Fruit fly (Drosophila melanogaster): ENCODE data around the gene Ndc80.
A peak's percentile ranks its signal among the peaks of the same experiment; 100 is the strongest.

The Ndc80 gene

DNA sequence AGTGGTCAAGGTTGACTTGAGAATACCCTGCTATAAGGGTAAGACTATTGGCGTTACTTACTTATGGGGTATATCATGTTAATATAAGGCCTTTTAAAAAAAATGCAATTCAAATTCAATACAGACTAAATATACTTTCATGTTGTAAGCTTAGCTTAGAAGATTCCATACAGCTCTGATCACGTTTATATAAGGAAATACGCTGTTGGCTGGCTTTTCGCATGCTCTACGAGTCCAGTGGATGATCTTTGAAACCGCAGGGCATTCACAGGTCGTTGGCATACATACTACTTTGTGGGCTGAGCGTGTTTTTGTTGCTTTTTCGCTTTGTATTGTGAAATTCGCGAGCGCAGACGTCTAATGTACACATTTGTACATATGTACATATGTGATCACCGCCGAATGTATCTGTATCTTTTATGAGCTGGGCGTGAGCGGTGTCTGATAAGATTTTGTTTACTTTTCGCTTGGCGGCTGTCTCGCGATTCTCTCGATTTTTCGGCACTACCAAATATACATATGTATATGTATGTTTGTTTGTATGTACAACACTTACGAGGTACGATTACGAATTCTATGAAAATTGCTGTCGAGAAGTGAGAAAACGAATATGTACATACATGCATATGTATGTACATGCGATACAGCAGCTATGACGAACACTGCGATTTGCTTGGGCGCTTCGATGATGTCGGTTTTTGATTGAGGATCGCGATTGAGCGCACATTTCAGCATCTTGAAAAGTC is 22.6 kb upstream of the Ndc80 start (continued):
- TF ChIP-seq CG4617 (GFP tag; optimal IDR thresholded peaks at IDR 0.05; ENCODE audit: borderline replicate concordance) (no peak), CG3065 (GFP tag; optimal IDR thresholded peaks at IDR 0.05) (no peak), CG3281 (GFP tag; optimal IDR thresholded peaks at IDR 0.05) (peak; percentile 64), kay (GFP tag; optimal IDR thresholded peaks at IDR 0.05) (no peak), CG2712 (tag; optimal IDR thresholded peaks at IDR 0.05) (peak; percentile 3), Doc3 (GFP tag; IDR thresholded peaks at IDR 0.05; ENCODE audit: partially characterized antibody) (no peak), tll (GFP tag; optimal IDR thresholded peaks at IDR 0.05) (peak in 1 of 2 experiments; percentile 38), Ssrp (tag; optimal IDR thresholded peaks at IDR 0.05) (no peak), CG4404 (GFP tag; IDR thresholded peaks at IDR 0.05) (no peak), Atf-2 (GFP tag; optimal IDR thresholded peaks at IDR 0.05) (no peak), CG11085 (GFP tag; IDR thresholded peaks at IDR 0.05) (0 out of 2 replicates have a peak, but pooled peaks have one; percentile 31), ase (GFP tag; IDR thresholded peaks at IDR 0.05) (no peak), Ets97D (GFP tag; optimal IDR thresholded peaks at IDR 0.05) (no peak), sisA (GFP tag; IDR thresholded peaks at IDR 0.05) (no peak), CG9797 (GFP tag; optimal IDR thresholded peaks at IDR 0.05) (no peak), pfk (GFP tag; optimal IDR thresholded peaks at IDR 0.05) (peak; percentile 66), sens (GFP tag) (peak; percentile 81), CG17361 (GFP tag; IDR thresholded peaks at IDR 0.05) (0 out of 3 replicates have a peak, but pooled peaks have one; percentile 20), CG6272 (GFP tag; IDR thresholded peaks at IDR 0.05) (no peak), repo (GFP tag; optimal IDR thresholded peaks at IDR 0.05) (no peak), ara (GFP tag; IDR thresholded peaks at IDR 0.05) (no peak), HLHmδ (GFP tag; optimal IDR thresholded peaks at IDR 0.05) (no peak), cas (GFP tag; IDR thresholded peaks at IDR 0.05) (no peak), CG11696 (GFP tag; IDR thresholded peaks at IDR 0.05) (no peak; the same call in 1 of the 2 replicates), eve (GFP tag; optimal IDR thresholded peaks at IDR 0.05) (no peak), Neu2 (GFP tag; optimal IDR thresholded peaks at IDR 0.05; ENCODE audit: borderline replicate concordance) (no peak), rib (GFP tag; IDR thresholded peaks at IDR 0.05) (peak; percentile 60; the same call in 1 of the 2 replicates), Lim3 (GFP tag; IDR thresholded peaks at IDR 0.05) (no peak), jumu (GFP tag; optimal IDR thresholded peaks at IDR 0.05) (no peak), Six4 (GFP tag; optimal IDR thresholded peaks at IDR 0.05) (no peak), tx (GFP tag; optimal IDR thresholded peaks at IDR 0.05) (peak; percentile 30), TFAM (GFP tag; optimal IDR thresholded peaks at IDR 0.05) (no peak), dysf (GFP tag; IDR thresholded peaks at IDR 0.05) (peak; percentile 56; the same call in 2 of the 3 replicates), Doc2 (GFP tag; IDR thresholded peaks at IDR 0.05) (no peak), Aef1 (GFP tag; IDR thresholded peaks at IDR 0.05) (no peak; the same call in 2 of the 3 replicates), CG11504 (tag; optimal IDR thresholded peaks at IDR 0.05) (peak; percentile 33), kah (GFP tag; optimal IDR thresholded peaks at IDR 0.05) (no peak), chn (GFP tag; optimal IDR thresholded peaks at IDR 0.05) (peak; percentile 25), ftz-f1 (GFP tag; optimal IDR thresholded peaks at IDR 0.05) (peak; percentile 55), BEAF-32 (GFP tag; optimal IDR thresholded peaks at IDR 0.05) (no peak), Bgb (GFP tag; IDR thresholded peaks at IDR 0.05; ENCODE audit: partially characterized antibody) (no peak), dimm (GFP tag; IDR thresholded peaks at IDR 0.05) (no peak), ab (GFP tag; optimal IDR thresholded peaks at IDR 0.05) (no peak), CG12219 (GFP tag; optimal IDR thresholded peaks at IDR 0.05) (peak; percentile 13), B-H2 (GFP tag; optimal IDR thresholded peaks at IDR 0.05) (peak; percentile 38), Med (GFP tag) (peak; percentile 91), CG14860 (GFP tag; IDR thresholded peaks at IDR 0.05; ENCODE audit: partially characterized antibody) (no peak), abd-A (tag; optimal IDR thresholded peaks at IDR 0.05) (peak; percentile 52), tna (GFP tag; IDR thresholded peaks at IDR 0.05; ENCODE audit: partially characterized antibody) (no peak), hbn (GFP tag; IDR thresholded peaks at IDR 0.05; ENCODE audit: partially characterized antibody) (no peak)
